Worm (Caenorhabditis elegans) whole organism, L4 larva: ENCODE measurements around the gene ufd-3.

Experiments
- nhr-11 ChIP-seq: fragments of 150-350 bp; optimal IDR thresholded peaks from 2 replicates; lab custom pipeline; 2014; ENCODE audit warnings: missing biosample characterization, missing genetic modification characterization
- unc-39 ChIP-seq: sonication (generic microtip); optimal IDR thresholded peaks from 2 replicates; lab custom pipeline; 2017; ENCODE audit warnings: missing biosample characterization, missing genetic modification characterization
- ztf-11 ChIP-seq: fragments of 150-350 bp; optimal IDR thresholded peaks from 2 replicates; lab custom pipeline; 2014; ENCODE audit warnings: missing biosample characterization, missing genetic modification characterization

DNA sequence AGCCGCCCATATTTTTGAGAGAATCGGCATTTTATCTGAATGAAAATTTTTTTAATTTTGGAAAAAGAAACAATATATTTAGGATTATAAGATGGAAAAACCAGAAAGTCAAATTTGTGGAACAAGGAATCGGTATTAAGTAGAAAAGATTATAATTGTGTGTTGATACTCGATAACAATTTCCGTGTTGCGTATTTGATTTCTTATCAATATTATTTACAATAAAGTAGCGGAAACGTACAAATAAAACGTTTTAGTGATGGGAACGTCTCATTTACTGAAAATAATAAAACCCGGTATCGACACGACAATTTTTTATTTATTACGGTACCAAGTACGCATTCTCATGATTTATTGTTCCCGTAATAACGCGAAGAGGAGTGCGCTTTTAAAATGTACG is 3.7 kb upstream of the ufd-3 start, which contains the start of gene C05C10.3:
- TF ChIP-seq nhr-11 (tag; lab: Kevin White, UChicago) (no peak), ztf-11 (no peak), unc-39 (tag; lab: Kevin White, UChicago) (no peak)
